Worm (Caenorhabditis elegans) whole organism, late embryonic: ENCODE data around the gene F58D2.3.

Source experiments
- C08G9.2 ChIP-seq: sonication (generic microtip); optimal IDR thresholded peaks from 2 replicates; lab custom pipeline; 2016; ENCODE audit warnings: mild to moderate bottlenecking, missing genetic modification characterization, moderate library complexity, missing compliant biosample characterization
- F13H6.1 ChIP-seq: sonication (generic microtip); optimal IDR thresholded peaks from 2 replicates; lab custom pipeline; 2016; ENCODE audit warnings: missing genetic modification characterization, missing compliant biosample characterization
- K02D7.2 ChIP-seq: sonication (generic microtip); optimal IDR thresholded peaks from 2 replicates; lab custom pipeline; 2017; ENCODE audit warnings: mild to moderate bottlenecking, missing genetic modification characterization, missing compliant biosample characterization
- K09A11.1 ChIP-seq: sonication (generic microtip); optimal IDR thresholded peaks from 2 replicates; lab custom pipeline; 2017; ENCODE audit warnings: antibody characterized with exemption, mild to moderate bottlenecking, missing genetic modification characterization, missing compliant biosample characterization; ENCODE audit not compliant: insufficient read depth
- T23F11.4 ChIP-seq: fragments of 200-800 bp; sonication (Bioruptor generic); optimal IDR thresholded peaks from 2 replicates; lab custom pipeline; 2018; ENCODE audit warnings: mild to moderate bottlenecking, missing genetic modification characterization, missing compliant biosample characterization
- ama-1 ChIP-seq: fragments of 150-350 bp; optimal IDR thresholded peaks from 2 replicates; lab custom pipeline; 2014
- ceh-18 ChIP-seq: sonication (generic microtip); optimal IDR thresholded peaks from 2 replicates; lab custom pipeline; 2016; ENCODE audit warnings: missing genetic modification characterization, missing compliant biosample characterization
- ceh-19 ChIP-seq: fragments of 200-800 bp; sonication (Bioruptor generic); optimal IDR thresholded peaks from 2 replicates; lab custom pipeline; 2018; ENCODE audit warnings: mild to moderate bottlenecking, missing genetic modification characterization, missing compliant biosample characterization
- ceh-2 ChIP-seq: sonication (generic microtip); optimal IDR thresholded peaks from 2 replicates; lab custom pipeline; 2016; ENCODE audit warnings: missing genotype, missing genetic modification characterization, missing compliant biosample characterization
- ceh-24 ChIP-seq: sonication (generic microtip); optimal IDR thresholded peaks from 2 replicates; lab custom pipeline; 2016; ENCODE audit warnings: mild to moderate bottlenecking, missing genetic modification characterization, missing compliant biosample characterization
- ceh-34 ChIP-seq: sonication (generic microtip); optimal IDR thresholded peaks from 2 replicates; lab custom pipeline; 2016; ENCODE audit warnings: mild to moderate bottlenecking, missing genetic modification characterization, missing compliant biosample characterization
- ceh-45 ChIP-seq: fragments of 200-800 bp; sonication (Bioruptor generic); IDR thresholded peaks from 2 replicates; pipeline ENCODE4 v1.3.6; 2022; ENCODE audit warnings: missing genetic modification reagents, missing genetic modification characterization, missing compliant biosample characterization
- ceh-6 ChIP-seq: fragments of 200-800 bp; sonication (Bioruptor generic); optimal IDR thresholded peaks from 2 replicates; lab custom pipeline; 2018; ENCODE audit warnings: mild to moderate bottlenecking, missing genetic modification characterization, missing compliant biosample characterization
- ceh-9 ChIP-seq: sonication (generic microtip); optimal IDR thresholded peaks from 2 replicates; lab custom pipeline; 2016; ENCODE audit warnings: mild to moderate bottlenecking, missing genetic modification characterization, inconsistent platforms, missing compliant biosample characterization
- dve-1 ChIP-seq: sonication (generic microtip); optimal IDR thresholded peaks from 2 replicates; lab custom pipeline; 2017; ENCODE audit warnings: antibody characterized with exemption, mild to moderate bottlenecking, missing genetic modification characterization, missing compliant biosample characterization
- eyg-1 ChIP-seq: sonication (generic microtip); optimal IDR thresholded peaks from 2 replicates; lab custom pipeline; 2016; ENCODE audit warnings: missing genotype, missing genetic modification characterization, missing compliant biosample characterization
- fax-1 ChIP-seq: sonication (generic microtip); optimal IDR thresholded peaks from 2 replicates; lab custom pipeline; 2016; ENCODE audit warnings: missing genotype, missing genetic modification characterization, missing compliant biosample characterization
- fkh-6 ChIP-seq: sonication (generic microtip); optimal IDR thresholded peaks from 2 replicates; lab custom pipeline; 2016; ENCODE audit warnings: missing genetic modification characterization, missing compliant biosample characterization
- gmeb-2 ChIP-seq: sonication (generic microtip); optimal IDR thresholded peaks from 2 replicates; lab custom pipeline; 2016; ENCODE audit warnings: missing genetic modification characterization, inconsistent platforms, missing compliant biosample characterization
- hlh-13 ChIP-seq: fragments of 200-800 bp; sonication (Bioruptor generic); optimal IDR thresholded peaks from 2 replicates; lab custom pipeline; 2018; ENCODE audit warnings: mild to moderate bottlenecking, missing genetic modification characterization, missing compliant biosample characterization
- hlh-15 ChIP-seq: sonication (generic microtip); optimal IDR thresholded peaks from 2 replicates; lab custom pipeline; 2016; ENCODE audit warnings: missing genetic modification characterization, missing compliant biosample characterization
- hlh-6 ChIP-seq: sonication (generic microtip); optimal IDR thresholded peaks from 2 replicates; lab custom pipeline; 2016; ENCODE audit warnings: missing genotype, missing genetic modification characterization, missing compliant biosample characterization
- hlh-8 ChIP-seq: sonication (generic microtip); optimal IDR thresholded peaks from 2 replicates; lab custom pipeline; 2016; ENCODE audit warnings: missing genotype, missing genetic modification characterization, missing compliant biosample characterization
- lim-6 ChIP-seq: sonication (generic microtip); optimal IDR thresholded peaks from 2 replicates; lab custom pipeline; 2016; ENCODE audit warnings: missing genetic modification characterization, missing compliant biosample characterization
- lin-11 ChIP-seq: fragments of 200-800 bp; sonication (Bioruptor generic); optimal IDR thresholded peaks from 2 replicates; lab custom pipeline; 2018; ENCODE audit warnings: mild to moderate bottlenecking, missing genetic modification characterization, missing compliant biosample characterization
- madf-2 ChIP-seq: sonication (generic microtip); optimal IDR thresholded peaks from 2 replicates; lab custom pipeline; 2017; ENCODE audit warnings: missing genetic modification characterization, missing compliant biosample characterization
- nfya-1 ChIP-seq: sonication (generic microtip); optimal IDR thresholded peaks from 2 replicates; lab custom pipeline; 2017; ENCODE audit warnings: missing genetic modification characterization, mild to moderate bottlenecking, missing compliant biosample characterization, antibody characterized with exemption, moderate library complexity
- pqm-1 ChIP-seq: sonication (generic microtip); optimal IDR thresholded peaks from 2 replicates; lab custom pipeline; 2016; ENCODE audit warnings: missing genetic modification characterization, missing compliant biosample characterization
- pros-1 ChIP-seq: fragments of 150-350 bp; optimal IDR thresholded peaks from 2 replicates; lab custom pipeline; 2014; ENCODE audit warnings: missing biosample characterization, missing genetic modification reagents, missing genetic modification characterization
- sox-2 ChIP-seq: fragments of 200-800 bp; sonication (Bioruptor generic); IDR thresholded peaks from 2 replicates; pipeline ENCODE4 v1.3.6; 2022; ENCODE audit warnings: missing genetic modification reagents, missing genetic modification characterization, missing compliant biosample characterization
- syd-9 ChIP-seq: sonication (generic microtip); optimal IDR thresholded peaks from 2 replicates; lab custom pipeline; 2016; ENCODE audit warnings: mild to moderate bottlenecking, missing genetic modification characterization, moderate library complexity, missing compliant biosample characterization
- unc-3 ChIP-seq, 2 experiments: fragments of 200-800 bp in 1 of 2; sonication (Bioruptor generic) in 1 of 2; sonication (generic microtip) in 1 of 2; conservative IDR thresholded peaks in 1 of 2; optimal IDR thresholded peaks in 1 of 2; 2 replicates each; pipeline versions ENCODE4 v1.3.6 to Lab custom; 2016 to 2022; ENCODE audit warnings: missing compliant biosample characterization in 2 of 2, missing genetic modification characterization in 2 of 2, missing genetic modification reagents in 1 of 2
- unc-86 ChIP-seq: sonication (generic microtip); optimal IDR thresholded peaks from 2 replicates; lab custom pipeline; 2016; ENCODE audit warnings: missing genetic modification characterization, missing compliant biosample characterization
- ztf-16 ChIP-seq: sonication (generic microtip); optimal IDR thresholded peaks from 2 replicates; lab custom pipeline; 2017; ENCODE audit warnings: missing genetic modification characterization, missing compliant biosample characterization

The F58D2.3 gene

ce11 chrIV:13188959-13189358 is 8.3 kb upstream of the F58D2.3 start, which contains the start of gene F58D2.4:
F58D2.4 (minus strand) TSS chrIV:13189059.
- TF ChIP-seq ztf-16 (tag; lab: Kevin White, UChicago), result no peak
- TF ChIP-seq pqm-1 (tag; lab: Kevin White, UChicago), result no peak
- no peak for TF ChIP-seq eyg-1 (tag; lab: Kevin White, UChicago)
- no peak for TF ChIP-seq ceh-45
- no peak for TF ChIP-seq ceh-9 (tag; lab: Kevin White, UChicago)
- no peak for TF ChIP-seq fkh-6 (tag; lab: Kevin White, UChicago)
- no peak for TF ChIP-seq ceh-6 (GFP tag; lab: Kevin White, UChicago)
- no peak for TF ChIP-seq ceh-18 (tag; lab: Kevin White, UChicago)
- no peak for TF ChIP-seq fax-1
- TF ChIP-seq K09A11.1 (tag; lab: Kevin White, UChicago), result no peak
- TF ChIP-seq lim-6 (tag; lab: Kevin White, UChicago), result no peak
- TF ChIP-seq gmeb-2 (tag; lab: Kevin White, UChicago), result no peak
- TF ChIP-seq pros-1 (tag; lab: Kevin White, UChicago), result no peak
- TF ChIP-seq hlh-8 (tag; lab: Kevin White, UChicago), result no peak

- TF ChIP-seq gmeb-2 (tag; lab: Kevin White, UChicago) (no peak), ceh-18 (tag; lab: Kevin White, UChicago) (peak; percentile 22)
Measured at ce11 chrIV:13179295-13179694, 1.3 kb downstream of the F58D2.3 start, which contains the start of gene lev-1. lev-1 (minus strand) TSS chrIV:13179395.

ce11 chrIV:13173359-13173758 is 7.3 kb downstream of the F58D2.3 start:
- no peak for TF ChIP-seq T23F11.4 (GFP tag; lab: Kevin White, UChicago)
- no peak for TF ChIP-seq ceh-24 (tag; lab: Kevin White, UChicago)
- no peak for TF ChIP-seq nfya-1 (tag; lab: Kevin White, UChicago)
- no peak for TF ChIP-seq dve-1 (tag; lab: Kevin White, UChicago)
- TF ChIP-seq ceh-2 (tag; lab: Kevin White, UChicago), result no peak
- TF ChIP-seq hlh-13 (GFP tag; lab: Kevin White, UChicago), result no peak
- no peak for TF ChIP-seq syd-9
- TF ChIP-seq ama-1 (lab: Kevin White, UChicago), result no peak
- TF ChIP-seq ceh-19 (GFP tag; lab: Kevin White, UChicago), result no peak
- TF ChIP-seq F13H6.1 (tag; lab: Kevin White, UChicago), result no peak
- no peak for TF ChIP-seq hlh-6
- no peak for TF ChIP-seq unc-3 (GFP tag; conservative IDR thresholded peaks at IDR 0.05; lab: Robert Waterston, UW)
- TF ChIP-seq unc-3 (tag; optimal IDR thresholded peaks at IDR 0.05; lab: Kevin White, UChicago), result no peak
- TF ChIP-seq hlh-15 (tag; lab: Kevin White, UChicago), result no peak
- TF ChIP-seq pqm-1 (tag; lab: Kevin White, UChicago), result no peak
- no peak for TF ChIP-seq madf-2 (tag; lab: Kevin White, UChicago)
- no peak for TF ChIP-seq lim-6 (tag; lab: Kevin White, UChicago)
- no peak for TF ChIP-seq K02D7.2
- TF ChIP-seq unc-86 (tag; lab: Kevin White, UChicago), result no peak
- no peak for TF ChIP-seq K09A11.1 (tag; lab: Kevin White, UChicago)
- TF ChIP-seq ceh-34 (tag; lab: Kevin White, UChicago), result no peak

- TF ChIP-seq C08G9.2 (tag; lab: Kevin White, UChicago) (no peak), K02D7.2 (no peak), lin-11 (tag; lab: Kevin White, UChicago) (no peak), sox-2 (GFP tag; lab: Robert Waterston, UW) (no peak)
Measured at ce11 chrIV:13170241-13170640, 10.4 kb downstream of the F58D2.3 start, which contains the start of gene nas-14. nas-14 (plus strand) TSS chrIV:13170541.
